Fruit fly (Drosophila melanogaster): ENCODE results near the gene CG34124.

CG34124 gene

dm6 chr2L:5000919-5001581 is 42.8 kb downstream of the CG34124 start (continued):
- TF ChIP-seq HLH4C (GFP tag; IDR thresholded peaks at IDR 0.05; ENCODE audit: partially characterized antibody) (peak; percentile 43; the same call in 1 of the 3 replicates), fru (optimal IDR thresholded peaks at IDR 0.05) (no peak), disco-r (GFP tag; optimal IDR thresholded peaks at IDR 0.05) (no peak), sd (tag; optimal IDR thresholded peaks at IDR 0.05) (peak; percentile 75), luna (GFP tag; optimal IDR thresholded peaks at IDR 0.05) (no peak), HmgZ (tag; optimal IDR thresholded peaks at IDR 0.05) (peak; percentile 17), tll (GFP tag; optimal IDR thresholded peaks at IDR 0.05) (no peak), CG4282 (GFP tag; optimal IDR thresholded peaks at IDR 0.05) (no peak), CHES-1-like (GFP tag; optimal IDR thresholded peaks at IDR 0.05) (no peak), psq (GFP tag; optimal IDR thresholded peaks at IDR 0.05) (no peak), Dfd (GFP tag; optimal IDR thresholded peaks at IDR 0.05) (peak in 1 of 2 experiments; percentile 98), BtbVII (GFP tag; optimal IDR thresholded peaks at IDR 0.05) (no peak), CG33557 (GFP tag; optimal IDR thresholded peaks at IDR 0.05) (no peak), Mrtf (GFP tag; IDR thresholded peaks at IDR 0.05) (peak; percentile 26; the same call in 2 of the 3 replicates), YL-1 (GFP tag; optimal IDR thresholded peaks at IDR 0.05) (peak; percentile 6), eve (GFP tag; optimal IDR thresholded peaks at IDR 0.05) (peak in 1 of 2 experiments; percentile 44), CG10462 (GFP tag; optimal IDR thresholded peaks at IDR 0.05) (no peak), nmo (GFP tag; optimal IDR thresholded peaks at IDR 0.05) (peak; percentile 2), CG2875 (GFP tag; optimal IDR thresholded peaks at IDR 0.05) (peak; percentile 6), CG11398 (GFP tag; optimal IDR thresholded peaks at IDR 0.05) (no peak), CG9876 (GFP tag; optimal IDR thresholded peaks at IDR 0.05) (no peak), B-H1 (GFP tag; IDR thresholded peaks at IDR 0.05) (peak; percentile 39), cad (GFP tag; optimal IDR thresholded peaks at IDR 0.05) (peak; percentile 34), Pdp1 (GFP tag; optimal IDR thresholded peaks at IDR 0.05) (no peak), GATAe (GFP tag; conservative IDR thresholded peaks at IDR 0.05) (no peak; the same call in 1 of the 2 replicates), CG17829 (tag; optimal IDR thresholded peaks at IDR 0.05) (no peak), Oaz (GFP tag; IDR thresholded peaks at IDR 0.05) (0 out of 2 replicates have a peak, but pooled peaks have one; percentile 6), CG16863 (GFP tag; optimal IDR thresholded peaks at IDR 0.05) (no peak), CG3407 (GFP tag; optimal IDR thresholded peaks at IDR 0.05) (no peak), wor (GFP tag; IDR thresholded peaks at IDR 0.05) (0 out of 2 replicates have a peak, but pooled peaks have one; percentile 12), CG1024 (GFP tag; IDR thresholded peaks at IDR 0.05) (0 out of 2 replicates have a peak, but pooled peaks have one; percentile 11), sisA (GFP tag; IDR thresholded peaks at IDR 0.05) (peak; percentile 3; the same call in 1 of the 2 replicates), CG12769 (tag; optimal IDR thresholded peaks at IDR 0.05) (peak; percentile 21), CG10565 (GFP tag; optimal IDR thresholded peaks at IDR 0.05) (no peak), CG7839 (tag; optimal IDR thresholded peaks at IDR 0.05) (no peak), repo (GFP tag; optimal IDR thresholded peaks at IDR 0.05) (no peak), Xbp1 (GFP tag; optimal IDR thresholded peaks at IDR 0.05) (no peak), rib (GFP tag; IDR thresholded peaks at IDR 0.05) (peak; percentile 84), ara (GFP tag; IDR thresholded peaks at IDR 0.05) (peak; percentile 60), CG17612 (GFP tag; IDR thresholded peaks at IDR 0.05) (peak; percentile 44), B-H2 (GFP tag; optimal IDR thresholded peaks at IDR 0.05) (peak; percentile 13), bsh (GFP tag; optimal IDR thresholded peaks at IDR 0.05) (no peak), sens-2 (GFP tag; IDR thresholded peaks at IDR 0.05) (peak; percentile 36; the same call in 1 of the 2 replicates), aop (GFP tag; IDR thresholded peaks at IDR 0.05) (0 out of 2 replicates have a peak, but pooled peaks have one; percentile 43), Dp (GFP tag; optimal IDR thresholded peaks at IDR 0.05) (peak; percentile 93), h (optimal IDR thresholded peaks at IDR 0.05) (no peak), tio (GFP tag; optimal IDR thresholded peaks at IDR 0.05) (no peak), CG5953 (GFP tag; IDR thresholded peaks at IDR 0.05) (peak; percentile 52; the same call in 1 of the 2 replicates), tup (GFP tag; optimal IDR thresholded peaks at IDR 0.05) (no peak), zf30C (GFP tag; optimal IDR thresholded peaks at IDR 0.05) (no peak)

Data from whole organism, embryonic.